Fruit fly (Drosophila melanogaster) whole organism, embryonic: ENCODE measurements around the gene CG42718.

ENCODE experiments used
- Bgb ChIP-seq: fragments of 200-800 bp; sonication (Bioruptor generic); IDR thresholded peaks from 2 replicates; pipeline ENCODE4 v1.3.6; 2022; ENCODE audit warnings: missing biosample characterization, missing genetic modification characterization; ENCODE audit not compliant: partially characterized antibody
- CG12299 ChIP-seq: fragments of 200-800 bp; sonication (Bioruptor generic); optimal IDR thresholded peaks from 2 replicates; lab custom pipeline; 2018; ENCODE audit warnings: missing biosample characterization, mild to moderate bottlenecking, missing genetic modification characterization
- CG13624 ChIP-seq: fragments of 200-800 bp; sonication (Bioruptor generic); optimal IDR thresholded peaks from 2 replicates; lab custom pipeline; 2016; ENCODE audit warnings: missing biosample characterization, missing genetic modification characterization
- CG17568 ChIP-seq: fragments of 200-800 bp; sonication (Bioruptor generic); optimal IDR thresholded peaks from 2 replicates; lab custom pipeline; 2018; ENCODE audit warnings: missing biosample characterization, mild to moderate bottlenecking, missing genetic modification characterization, moderate library complexity
- CG8089 ChIP-seq: fragments of 200-800 bp; sonication (Bioruptor generic); optimal IDR thresholded peaks from 3 replicates; lab custom pipeline; 2016; ENCODE audit warnings: missing biosample characterization, missing genetic modification characterization
- Dip3 ChIP-seq: fragments of 200-800 bp; sonication (Bioruptor generic); optimal IDR thresholded peaks from 3 replicates; lab custom pipeline; 2016; ENCODE audit warnings: missing biosample characterization, missing genetic modification characterization
- Lpt ChIP-seq: fragments of >200 bp; optimal IDR thresholded peaks from 2 replicates; lab custom pipeline; 2018; ENCODE audit warnings: missing biosample characterization, missing genetic modification characterization
- Mrtf ChIP-seq: fragments of 200-800 bp; sonication (Bioruptor generic); IDR thresholded peaks from 3 replicates; pipeline ENCODE4 v1.3.6; 2022; ENCODE audit warnings: missing biosample characterization, missing genetic modification characterization
- maf-S ChIP-seq: fragments of 200-800 bp; sonication (Bioruptor generic); optimal IDR thresholded peaks from 2 replicates; lab custom pipeline; 2016; ENCODE audit warnings: missing biosample characterization, missing genetic modification characterization

dm6 chr3L:16288322-16288721 is 32.8 kb downstream of the CG42718 start, which contains the start of gene CG13046:
- TF ChIP-seq maf-S (no peak), Dip3 (GFP tag; lab: Kevin White, UChicago) (no peak), CG12299 (no peak), Bgb (GFP tag; lab: Robert Waterston, UW) (no peak), CG8089 (GFP tag; lab: Kevin White, UChicago) (no peak), CG17568 (no peak), CG13624 (no peak), Mrtf (GFP tag; lab: Robert Waterston, UW) (no peak), Lpt (no peak)
